Worm (Caenorhabditis elegans) whole organism, young adult: Measurements from ENCODE around the gene lipl-2.

ENCODE experiments used
- C17E4.6 ChIP-seq: fragments of 200-800 bp; sonication (Bioruptor generic); IDR thresholded peaks from 2 replicates; pipeline ENCODE4 v1.3.6; 2022; ENCODE audit warnings: missing genetic modification reagents, missing genetic modification characterization, missing compliant biosample characterization
- D2030.7 ChIP-seq: fragments of 200-800 bp; sonication (Bioruptor generic); IDR thresholded peaks from 2 replicates; pipeline ENCODE4 v1.3.6; 2022; ENCODE audit warnings: missing genetic modification reagents, missing genetic modification characterization, missing compliant biosample characterization
- F37B4.10 ChIP-seq: fragments of 200-800 bp; sonication (Bioruptor generic); IDR thresholded peaks from 2 replicates; pipeline ENCODE4 v1.3.6; 2022; ENCODE audit warnings: missing genetic modification characterization, missing compliant biosample characterization
- K11D2.4 ChIP-seq: fragments of 200-800 bp; sonication (Bioruptor generic); IDR thresholded peaks from 2 replicates; pipeline ENCODE4 v1.3.6; 2022; ENCODE audit warnings: missing genetic modification reagents, missing genetic modification characterization, missing compliant biosample characterization
- Y53F4B.3 ChIP-seq: fragments of 200-800 bp; sonication (Bioruptor generic); IDR thresholded peaks from 2 replicates; pipeline ENCODE4 v1.3.6; 2022; ENCODE audit warnings: missing genetic modification reagents, missing genetic modification characterization, missing compliant biosample characterization
- Y67H2A.10 ChIP-seq: fragments of 200-800 bp; sonication (Bioruptor generic); conservative IDR thresholded peaks from 2 replicates; pipeline ENCODE4 v1.3.6; 2022; ENCODE audit warnings: missing genetic modification reagents, missing genetic modification characterization, missing compliant biosample characterization
- ama-1 ChIP-seq, 3 experiments: fragments of 150-350 bp in 1 of 3; sonication (generic microtip) in 2 of 3; optimal IDR thresholded peaks; 2 replicates each; lab custom pipeline; 2014 to 2018; ENCODE audit warnings: missing biosample characterization in 2 of 3, missing genetic modification characterization in 2 of 3, missing genetic modification reagents in 2 of 3
- atf-7 ChIP-seq: sonication (generic microtip); optimal IDR thresholded peaks from 2 replicates; lab custom pipeline; 2017; ENCODE audit warnings: mild to moderate bottlenecking, missing genetic modification characterization, missing compliant biosample characterization
- attf-3 ChIP-seq: fragments of 200-800 bp; sonication (Bioruptor generic); conservative IDR thresholded peaks from 2 replicates; pipeline ENCODE4 v1.3.6; 2022; ENCODE audit warnings: missing genetic modification reagents, missing genetic modification characterization, missing compliant biosample characterization
- ceh-58 ChIP-seq: fragments of 200-800 bp; sonication (Bioruptor generic); IDR thresholded peaks from 2 replicates; pipeline ENCODE4 v1.3.6; 2022; ENCODE audit warnings: missing genetic modification characterization, missing compliant biosample characterization
- chd-7 ChIP-seq: sonication (generic microtip); optimal IDR thresholded peaks from 2 replicates; lab custom pipeline; 2016; ENCODE audit warnings: mild to moderate bottlenecking, missing genetic modification characterization, moderate library complexity, missing compliant biosample characterization
- dox-1 ChIP-seq: fragments of 200-800 bp; sonication (Bioruptor generic); IDR thresholded peaks from 2 replicates; pipeline ENCODE4 v1.3.6; 2022; ENCODE audit warnings: missing genetic modification reagents, missing genetic modification characterization, missing compliant biosample characterization
- dpff-1 ChIP-seq: sonication (generic microtip); optimal IDR thresholded peaks from 2 replicates; lab custom pipeline; 2017; ENCODE audit warnings: mild to moderate bottlenecking, missing genetic modification characterization, missing compliant biosample characterization
- dpl-1 ChIP-seq: fragments of 150-350 bp; optimal IDR thresholded peaks from 2 replicates; lab custom pipeline; 2014; ENCODE audit warnings: missing biosample characterization, missing genetic modification reagents, missing genetic modification characterization
- egl-18 ChIP-seq: fragments of 200-800 bp; sonication (Bioruptor generic); IDR thresholded peaks from 2 replicates; pipeline ENCODE4 v1.3.6; 2022; ENCODE audit warnings: missing genetic modification reagents, missing genetic modification characterization, missing compliant biosample characterization
- egrh-3 ChIP-seq: fragments of 200-800 bp; sonication (Bioruptor generic); IDR thresholded peaks from 2 replicates; pipeline ENCODE4 v1.3.6; 2022; ENCODE audit warnings: missing genetic modification reagents, missing genetic modification characterization, missing compliant biosample characterization
- ets-4 ChIP-seq: fragments of 200-800 bp; sonication (Bioruptor generic); optimal IDR thresholded peaks from 2 replicates; lab custom pipeline; 2018; ENCODE audit warnings: mild to moderate bottlenecking, missing genetic modification characterization, missing compliant biosample characterization
- hmg-20 ChIP-seq: fragments of 200-800 bp; sonication (Bioruptor generic); IDR thresholded peaks from 2 replicates; pipeline ENCODE4 v1.3.6; 2022; ENCODE audit warnings: missing genetic modification reagents, missing genetic modification characterization, missing compliant biosample characterization
- hrde-1 ChIP-seq: sonication (generic microtip); optimal IDR thresholded peaks from 2 replicates; lab custom pipeline; 2016; ENCODE audit warnings: missing genetic modification characterization, mild to moderate bottlenecking, missing compliant biosample characterization, moderate library complexity, missing genotype, missing genetic modification reagents, borderline replicate concordance
- lag-1 ChIP-seq: fragments of 200-800 bp; sonication (Bioruptor generic); IDR thresholded peaks from 2 replicates; pipeline ENCODE4 v1.3.6; 2022; ENCODE audit warnings: missing genetic modification reagents, missing genetic modification characterization, missing compliant biosample characterization
- lin-40 ChIP-seq: sonication (generic microtip); optimal IDR thresholded peaks from 2 replicates; lab custom pipeline; 2016; ENCODE audit warnings: missing genetic modification characterization, mild to moderate bottlenecking, missing compliant biosample characterization, missing genotype, missing genetic modification reagents
- lin-54 ChIP-seq: fragments of 200-800 bp; sonication (Bioruptor generic); optimal IDR thresholded peaks from 2 replicates; lab custom pipeline; 2018; ENCODE audit warnings: mild to moderate bottlenecking, missing genetic modification characterization, missing compliant biosample characterization
- lsl-1 ChIP-seq: fragments of 200-800 bp; sonication (Bioruptor generic); optimal IDR thresholded peaks from 2 replicates; lab custom pipeline; 2018; ENCODE audit warnings: mild to moderate bottlenecking, missing genetic modification characterization, moderate library complexity, missing compliant biosample characterization
- lsy-27 ChIP-seq: sonication (generic microtip); optimal IDR thresholded peaks from 2 replicates; lab custom pipeline; 2017; ENCODE audit warnings: missing genetic modification characterization, mild to moderate bottlenecking, missing compliant biosample characterization, antibody characterized with exemption, missing genotype, borderline replicate concordance; ENCODE audit not compliant: insufficient read depth
- madf-3 ChIP-seq: fragments of 200-800 bp; sonication (Bioruptor generic); IDR thresholded peaks from 2 replicates; pipeline ENCODE4 v1.3.6; 2022; ENCODE audit warnings: missing genetic modification reagents, missing genetic modification characterization, missing compliant biosample characterization
- mel-28 ChIP-seq: sonication (generic microtip); optimal IDR thresholded peaks from 2 replicates; lab custom pipeline; 2016; ENCODE audit warnings: borderline replicate concordance, mild to moderate bottlenecking, missing genetic modification characterization, missing compliant biosample characterization
- nhr-120 ChIP-seq: fragments of 200-800 bp; sonication (Bioruptor generic); IDR thresholded peaks from 2 replicates; pipeline ENCODE4 v1.3.6; 2022; ENCODE audit warnings: missing genetic modification characterization, missing compliant biosample characterization
- nhr-179 ChIP-seq: sonication (generic microtip); optimal IDR thresholded peaks from 2 replicates; lab custom pipeline; 2016; ENCODE audit warnings: mild to moderate bottlenecking, missing genetic modification characterization, missing compliant biosample characterization
- nhr-90 ChIP-seq: sonication (generic microtip); optimal IDR thresholded peaks from 2 replicates; lab custom pipeline; 2016; ENCODE audit warnings: missing genotype, mild to moderate bottlenecking, missing genetic modification characterization, missing compliant biosample characterization
- pha-4 ChIP-seq: fragments of 150-350 bp; sonication (generic microtip); optimal IDR thresholded peaks from 2 replicates; lab custom pipeline; 2014; ENCODE audit warnings: missing biosample characterization, missing genetic modification reagents, missing genetic modification characterization
- rcor-1 ChIP-seq: fragments of 200-800 bp; sonication (Bioruptor generic); IDR thresholded peaks from 2 replicates; pipeline ENCODE4 v1.3.6; 2022; ENCODE audit warnings: missing genetic modification reagents, missing genetic modification characterization, missing compliant biosample characterization
- rpc-1 ChIP-seq, 2 experiments: fragments of 150-350 bp in 1 of 2; sonication (generic microtip) in 1 of 2; optimal IDR thresholded peaks; 2 replicates each; lab custom pipeline; 2014 to 2018; ENCODE audit warnings: missing biosample characterization in 1 of 2, missing genetic modification characterization in 1 of 2, missing genetic modification reagents in 1 of 2, missing genotype in 1 of 2
- sdz-38 ChIP-seq: sonication (generic microtip); optimal IDR thresholded peaks from 2 replicates; lab custom pipeline; 2016; ENCODE audit warnings: missing genotype, missing genetic modification characterization, missing compliant biosample characterization
- sea-2 ChIP-seq: fragments of 200-800 bp; sonication (Bioruptor generic); IDR thresholded peaks from 2 replicates; pipeline ENCODE4 v1.3.6; 2022; ENCODE audit warnings: missing genetic modification characterization, missing compliant biosample characterization
- snpc-1.1 ChIP-seq: sonication (generic microtip); optimal IDR thresholded peaks from 2 replicates; lab custom pipeline; 2017; ENCODE audit warnings: missing genetic modification characterization, mild to moderate bottlenecking, missing compliant biosample characterization, antibody characterized with exemption, moderate library complexity, missing genotype, missing genetic modification reagents; ENCODE audit not compliant: insufficient read depth
- somi-1 ChIP-seq: fragments of 200-800 bp; sonication (Bioruptor generic); optimal IDR thresholded peaks from 2 replicates; lab custom pipeline; 2018; ENCODE audit warnings: mild to moderate bottlenecking, missing genetic modification characterization, missing compliant biosample characterization
- xnd-1 ChIP-seq: sonication (generic microtip); optimal IDR thresholded peaks from 2 replicates; lab custom pipeline; 2016; ENCODE audit warnings: missing genotype, missing genetic modification reagents, missing genetic modification characterization, missing compliant biosample characterization
- ztf-22 ChIP-seq: fragments of 200-800 bp; sonication (Bioruptor generic); optimal IDR thresholded peaks from 2 replicates; lab custom pipeline; 2018; ENCODE audit warnings: mild to moderate bottlenecking, missing genetic modification characterization, moderate library complexity, missing compliant biosample characterization
- ztf-25 ChIP-seq: fragments of 200-800 bp; sonication (Bioruptor generic); IDR thresholded peaks from 2 replicates; pipeline ENCODE4 v1.3.6; 2022; ENCODE audit warnings: missing genetic modification reagents, missing genetic modification characterization, missing compliant biosample characterization
- ztf-3 ChIP-seq: fragments of 200-800 bp; sonication (Bioruptor generic); optimal IDR thresholded peaks from 2 replicates; lab custom pipeline; 2018; ENCODE audit warnings: mild to moderate bottlenecking, missing genetic modification characterization, missing compliant biosample characterization
- ztf-6 ChIP-seq: fragments of 200-800 bp; sonication (Bioruptor generic); IDR thresholded peaks from 2 replicates; pipeline ENCODE4 v1.3.6; 2022; ENCODE audit warnings: missing genetic modification reagents, missing genetic modification characterization, missing compliant biosample characterization

The lipl-2 gene

ce11 chrV:9771311-9771710 lies 20.1 kb upstream of the lipl-2 start:
- TF ChIP-seq ama-1 (optimal IDR thresholded peaks at IDR 0.05; lab: Kevin White, UChicago) (no peak), ama-1 (GFP tag; optimal IDR thresholded peaks at IDR 0.05; lab: Kevin White, UChicago) (no peak), xnd-1 (tag; lab: Kevin White, UChicago) (no peak), lin-54 (GFP tag; lab: Kevin White, UChicago) (no peak), lsl-1 (no peak), chd-7 (tag; lab: Kevin White, UChicago) (no peak), K11D2.4 (GFP tag; lab: Robert Waterston, UW) (no peak), dpff-1 (tag; lab: Kevin White, UChicago) (no peak), ets-4 (GFP tag; lab: Kevin White, UChicago) (no peak), somi-1 (GFP tag; lab: Kevin White, UChicago) (no peak), hmg-20 (no peak), madf-3 (GFP tag; lab: Robert Waterston, UW) (no peak), ztf-3 (GFP tag; lab: Kevin White, UChicago) (no peak), hrde-1 (tag; lab: Kevin White, UChicago) (no peak), C17E4.6 (GFP tag; lab: Robert Waterston, UW) (no peak), ceh-58 (GFP tag; lab: Robert Waterston, UW) (no peak)

- TF ChIP-seq dox-1 (no peak), Y53F4B.3 (GFP tag; lab: Robert Waterston, UW) (no peak), nhr-179 (tag; lab: Kevin White, UChicago) (no peak), dpl-1 (GFP tag; lab: Kevin White, UChicago) (no peak), D2030.7 (GFP tag; lab: Robert Waterston, UW) (no peak), F37B4.10 (GFP tag; lab: Robert Waterston, UW) (no peak), nhr-120 (no peak), sea-2 (GFP tag; lab: Robert Waterston, UW) (no peak), mel-28 (tag; lab: Kevin White, UChicago) (no peak), atf-7 (no peak), hrde-1 (tag; lab: Kevin White, UChicago) (no peak), lsy-27 (tag; lab: Kevin White, UChicago) (no peak), attf-3 (GFP tag; lab: Robert Waterston, UW) (no peak)
- TF ChIP-seq, all 124 proteins: peak for 0
Measured at ce11 chrV:9771970-9772369, 19.4 kb upstream of the lipl-2 start, which contains the start of gene F46B6.2. F46B6.2 (plus strand) TSS chrV:9772285.

- TF ChIP-seq K11D2.4 (GFP tag; lab: Robert Waterston, UW) (no peak), egrh-3 (GFP tag; lab: Robert Waterston, UW) (no peak), ztf-25 (GFP tag; lab: Robert Waterston, UW) (no peak), sdz-38 (tag; lab: Kevin White, UChicago) (no peak), rcor-1 (GFP tag; lab: Robert Waterston, UW) (no peak), ztf-6 (GFP tag; lab: Robert Waterston, UW) (no peak), rpc-1 (optimal IDR thresholded peaks at IDR 0.05; lab: Kevin White, UChicago) (no peak), rpc-1 (tag; optimal IDR thresholded peaks at IDR 0.05; lab: Kevin White, UChicago) (no peak), pha-4 (tag; lab: Kevin White, UChicago) (no peak), egl-18 (GFP tag; lab: Robert Waterston, UW) (no peak), lin-40 (tag; lab: Kevin White, UChicago) (no peak), lag-1 (no peak), Y67H2A.10 (GFP tag; lab: Robert Waterston, UW) (no peak), nhr-90 (no peak), lin-54 (GFP tag; lab: Kevin White, UChicago) (no peak), snpc-1.1 (tag; lab: Kevin White, UChicago) (no peak), ztf-22 (GFP tag; lab: Kevin White, UChicago) (no peak)
- TF ChIP-seq, all 124 proteins: peak for 0
Measured at ce11 chrV:9775734-9776133, 15.6 kb upstream of the lipl-2 start, which contains the start of gene F46B6.12. F46B6.12 (minus strand) TSS chrV:9775834.
